Fruit fly (Drosophila melanogaster) whole organism, embryonic: Measurements from ENCODE around the gene anchor.

ENCODE experiments used
- B-H1 ChIP-seq: fragments of 200-800 bp; sonication (Bioruptor generic); IDR thresholded peaks from 3 replicates; pipeline ENCODE4 v1.3.6; 2022; ENCODE audit warnings: missing biosample characterization, missing genetic modification characterization
- B-H2 ChIP-seq: fragments of 200-800 bp; sonication (Bioruptor generic); optimal IDR thresholded peaks from 2 replicates; lab custom pipeline; 2018; ENCODE audit warnings: missing biosample characterization, mild to moderate bottlenecking, missing genetic modification characterization
- CG10462 ChIP-seq: fragments of 200-800 bp; sonication (Bioruptor generic); optimal IDR thresholded peaks from 2 replicates; lab custom pipeline; 2016; ENCODE audit warnings: missing biosample characterization, missing genetic modification characterization
- CG13424 ChIP-seq: fragments of 200-800 bp; sonication (Bioruptor generic); optimal IDR thresholded peaks from 2 replicates; lab custom pipeline; 2019; ENCODE audit warnings: missing biosample characterization, mild to moderate bottlenecking, missing genetic modification characterization, moderate library complexity
- CG14441 ChIP-seq: fragments of 200-800 bp; sonication (Bioruptor generic); IDR thresholded peaks from 2 replicates; pipeline ENCODE4 v1.3.6; 2022; ENCODE audit warnings: missing biosample characterization, missing genetic modification characterization
- CG14667 ChIP-seq: fragments of 200-800 bp; sonication (Bioruptor generic); IDR thresholded peaks from 2 replicates; pipeline ENCODE4 v1.3.6; 2022; ENCODE audit warnings: missing biosample characterization, missing genetic modification characterization
- CG15073 ChIP-seq: fragments of 200-800 bp; sonication (Bioruptor generic); optimal IDR thresholded peaks from 2 replicates; lab custom pipeline; 2016; ENCODE audit warnings: missing biosample characterization, missing genetic modification characterization
- CG1647 ChIP-seq: fragments of 200-800 bp; sonication (Bioruptor generic); optimal IDR thresholded peaks from 3 replicates; lab custom pipeline; 2016; ENCODE audit warnings: missing biosample characterization, missing genetic modification characterization
- CG17186 ChIP-seq: fragments of 200-800 bp; sonication (Bioruptor generic); optimal IDR thresholded peaks from 3 replicates; lab custom pipeline; 2017; ENCODE audit warnings: missing biosample characterization, missing genetic modification reagents, missing genetic modification characterization
- CG17361 ChIP-seq: fragments of 200-800 bp; sonication (Bioruptor generic); IDR thresholded peaks from 3 replicates; pipeline ENCODE4 v1.3.6; 2022; ENCODE audit warnings: missing biosample characterization, missing genetic modification characterization
- CG17912 ChIP-seq: fragments of 200-800 bp; sonication (Bioruptor generic); optimal IDR thresholded peaks from 2 replicates; lab custom pipeline; 2018; ENCODE audit warnings: missing biosample characterization, mild to moderate bottlenecking, missing genetic modification characterization
- CG2875 ChIP-seq: fragments of 200-800 bp; sonication (Bioruptor generic); optimal IDR thresholded peaks from 2 replicates; lab custom pipeline; 2017; ENCODE audit warnings: missing biosample characterization, mild to moderate bottlenecking, missing genetic modification characterization, missing genetic modification reagents
- CG32532 ChIP-seq: fragments of 200-800 bp; sonication (Bioruptor generic); IDR thresholded peaks from 2 replicates; pipeline ENCODE4 v1.3.6; 2022; ENCODE audit warnings: missing biosample characterization, missing genetic modification characterization
- CG32767 ChIP-seq: fragments of 200-800 bp; sonication (Bioruptor generic); IDR thresholded peaks from 2 replicates; pipeline ENCODE4 v1.3.6; 2022; ENCODE audit warnings: missing biosample characterization, missing genetic modification characterization
- CG7963 ChIP-seq: fragments of 200-800 bp; sonication (Bioruptor generic); IDR thresholded peaks from 3 replicates; pipeline ENCODE4 v1.3.6; 2022; ENCODE audit warnings: missing biosample characterization, missing genetic modification characterization; ENCODE audit not compliant: partially characterized antibody
- CG9609 ChIP-seq: fragments of 200-800 bp; sonication (Bioruptor generic); optimal IDR thresholded peaks from 3 replicates; lab custom pipeline; 2016; ENCODE audit warnings: missing biosample characterization, missing genetic modification characterization
- CG9876 ChIP-seq: fragments of 200-800 bp; sonication (Bioruptor generic); optimal IDR thresholded peaks from 2 replicates; lab custom pipeline; 2016; ENCODE audit warnings: missing biosample characterization, missing genetic modification characterization
- CHES-1-like ChIP-seq: fragments of 200-800 bp; sonication (Bioruptor generic); optimal IDR thresholded peaks from 2 replicates; lab custom pipeline; 2016; ENCODE audit warnings: missing biosample characterization, missing genetic modification characterization
- Dip3 ChIP-seq: fragments of 200-800 bp; sonication (Bioruptor generic); optimal IDR thresholded peaks from 3 replicates; lab custom pipeline; 2016; ENCODE audit warnings: missing biosample characterization, missing genetic modification characterization
- Ets65A ChIP-seq: fragments of 200-800 bp; sonication (Bioruptor generic); peaks from one replicate; lab custom pipeline; 2016; ENCODE audit warnings: missing biosample characterization, missing genetic modification characterization
- Hmx ChIP-seq: fragments of 200-800 bp; sonication (Bioruptor generic); optimal IDR thresholded peaks from 2 replicates; lab custom pipeline; 2016; ENCODE audit warnings: missing biosample characterization, missing genetic modification characterization
- Neu2 ChIP-seq: fragments of 200-800 bp; sonication (Bioruptor generic); optimal IDR thresholded peaks from 3 replicates; lab custom pipeline; 2016; ENCODE audit warnings: missing biosample characterization, missing genetic modification characterization, borderline replicate concordance
- Nf-YC ChIP-seq: fragments of 200-800 bp; optimal IDR thresholded peaks from 3 replicates; lab custom pipeline; 2019; ENCODE audit warnings: missing biosample characterization, mild to moderate bottlenecking, missing genetic modification characterization, moderate library complexity
- PHDP ChIP-seq: fragments of 200-800 bp; sonication (Bioruptor generic); optimal IDR thresholded peaks from 3 replicates; lab custom pipeline; 2018; ENCODE audit warnings: missing biosample characterization, mild to moderate bottlenecking, missing genetic modification characterization, moderate library complexity
- Taf1 ChIP-seq: fragments of 200-800 bp; sonication (Bioruptor generic); IDR thresholded peaks from 2 replicates; pipeline ENCODE4 v1.3.6; 2022; ENCODE audit warnings: missing biosample characterization, missing genetic modification characterization
- Xbp1 ChIP-seq: fragments of 200-800 bp; sonication (Bioruptor generic); optimal IDR thresholded peaks from 3 replicates; lab custom pipeline; 2016; ENCODE audit warnings: missing biosample characterization, mild to moderate bottlenecking, missing genetic modification characterization
- ato ChIP-seq: fragments of 200-800 bp; sonication (Bioruptor generic); IDR thresholded peaks from 2 replicates; pipeline ENCODE4 v1.3.6; 2022; ENCODE audit warnings: missing biosample characterization, missing genetic modification characterization; ENCODE audit not compliant: partially characterized antibody
- br ChIP-seq: fragments of >200 bp; optimal IDR thresholded peaks from 2 replicates; lab custom pipeline; 2017
- btn ChIP-seq: fragments of 200-800 bp; sonication (Bioruptor generic); optimal IDR thresholded peaks from 2 replicates; lab custom pipeline; 2016; ENCODE audit warnings: missing biosample characterization, missing genetic modification characterization
- chif ChIP-seq, 2 experiments: fragments of 200-800 bp; sonication (Bioruptor generic); optimal IDR thresholded peaks; 3 replicates each; lab custom pipeline; 2016; ENCODE audit warnings: missing biosample characterization in 2 of 2, missing genetic modification characterization in 2 of 2
- dati ChIP-seq: fragments of 200-800 bp; sonication (Bioruptor generic); IDR thresholded peaks from 2 replicates; pipeline ENCODE4 v1.3.6; 2022; ENCODE audit warnings: missing biosample characterization, missing genetic modification characterization
- exex ChIP-seq: fragments of 200-800 bp; sonication (Bioruptor generic); optimal IDR thresholded peaks from 4 replicates; lab custom pipeline; 2018; ENCODE audit warnings: missing biosample characterization, mild to moderate bottlenecking, missing genetic modification characterization, moderate library complexity
- fd96Cb ChIP-seq: fragments of 200-800 bp; sonication (Bioruptor generic); optimal IDR thresholded peaks from 2 replicates; lab custom pipeline; 2018; ENCODE audit warnings: missing biosample characterization, mild to moderate bottlenecking, missing genetic modification characterization, moderate library complexity
- gro ChIP-seq: fragments of 200-800 bp; sonication (Bioruptor generic); optimal IDR thresholded peaks from 2 replicates; lab custom pipeline; 2016; ENCODE audit warnings: missing biosample characterization, missing genetic modification characterization
- hth ChIP-seq: fragments of >200 bp; optimal IDR thresholded peaks from 2 replicates; lab custom pipeline; 2017; ENCODE audit warnings: inconsistent platforms
- kay ChIP-seq: fragments of 200-800 bp; sonication (Bioruptor generic); optimal IDR thresholded peaks from 2 replicates; lab custom pipeline; 2016; ENCODE audit warnings: missing biosample characterization, missing genetic modification characterization
- lbe ChIP-seq: fragments of 200-800 bp; sonication (Bioruptor generic); optimal IDR thresholded peaks from 2 replicates; lab custom pipeline; 2016; ENCODE audit warnings: missing biosample characterization, mild to moderate bottlenecking, missing genetic modification characterization
- lov ChIP-seq, 2 experiments: fragments of 200-800 bp in 1 of 2; fragments of >200 bp in 1 of 2; sonication (Bioruptor generic) in 1 of 2; IDR thresholded peaks in 1 of 2; optimal IDR thresholded peaks in 1 of 2; 2 replicates in 1 of 2; 3 replicates in 1 of 2; pipeline versions ENCODE4 v1.3.6 to Lab custom; 2017 to 2022; ENCODE audit warnings: missing biosample characterization in 1 of 2, missing genetic modification characterization in 1 of 2
- nerfin-2 ChIP-seq: fragments of 200-800 bp; sonication (Bioruptor generic); IDR thresholded peaks from 2 replicates; pipeline ENCODE4 v1.3.6; 2022; ENCODE audit warnings: missing biosample characterization, missing genetic modification characterization; ENCODE audit not compliant: partially characterized antibody
- p53 ChIP-seq: fragments of 200-800 bp; sonication (Bioruptor generic); optimal IDR thresholded peaks from 2 replicates; lab custom pipeline; 2016; ENCODE audit warnings: missing biosample characterization, missing genetic modification characterization
- pb ChIP-seq: fragments of 200-800 bp; sonication (Bioruptor generic); optimal IDR thresholded peaks from 3 replicates; lab custom pipeline; 2016; ENCODE audit warnings: missing biosample characterization, missing genetic modification characterization
- pfk ChIP-seq: fragments of 200-800 bp; sonication (Bioruptor generic); optimal IDR thresholded peaks from 2 replicates; lab custom pipeline; 2018; ENCODE audit warnings: missing biosample characterization, mild to moderate bottlenecking, missing genetic modification characterization, moderate library complexity
- ranshi ChIP-seq: fragments of 200-800 bp; sonication (Bioruptor generic); IDR thresholded peaks from 2 replicates; pipeline ENCODE4 v1.3.6; 2022; ENCODE audit warnings: missing biosample characterization, missing genetic modification characterization
- rib ChIP-seq: fragments of 200-800 bp; sonication (Bioruptor generic); IDR thresholded peaks from 2 replicates; pipeline ENCODE4 v1.3.6; 2022; ENCODE audit warnings: missing biosample characterization, missing genetic modification characterization
- salm ChIP-seq: fragments of 200-800 bp; sonication (Bioruptor generic); optimal IDR thresholded peaks from 2 replicates; lab custom pipeline; 2018; ENCODE audit warnings: missing biosample characterization, mild to moderate bottlenecking, missing genetic modification characterization
- seq ChIP-seq: fragments of 200-800 bp; sonication (Bioruptor generic); IDR thresholded peaks from 2 replicates; pipeline ENCODE4 v1.3.6; 2022; ENCODE audit warnings: missing biosample characterization, missing genetic modification characterization
- tin ChIP-seq: fragments of 200-800 bp; sonication (Bioruptor generic); optimal IDR thresholded peaks from 3 replicates; lab custom pipeline; 2016; ENCODE audit warnings: missing biosample characterization, missing genetic modification characterization
- usp ChIP-seq: fragments of >200 bp; optimal IDR thresholded peaks from 2 replicates; lab custom pipeline; 2017; ENCODE audit warnings: missing biosample characterization, missing genetic modification characterization
- wor ChIP-seq: fragments of 200-800 bp; sonication (Bioruptor generic); IDR thresholded peaks from 2 replicates; pipeline ENCODE4 v1.3.6; 2022; ENCODE audit warnings: missing biosample characterization, missing genetic modification characterization
- zen ChIP-seq: fragments of 200-800 bp; sonication (Bioruptor generic); optimal IDR thresholded peaks from 3 replicates; lab custom pipeline; 2018; ENCODE audit warnings: missing biosample characterization, mild to moderate bottlenecking, missing genetic modification characterization, moderate library complexity

anchor gene

dm6 chr3L:17658423-17659267, 37.0 kb downstream of the anchor start (continued):
- peak; percentile 95 for TF ChIP-seq rib (GFP tag; lab: Robert Waterston, UW)
- peak; percentile 99 for TF ChIP-seq Ets65A (GFP tag; lab: Kevin White, UChicago)
- peak; percentile 79 for TF ChIP-seq tin
- TF ChIP-seq chif (GFP tag; optimal IDR thresholded peaks at IDR 0.05; lab: Kevin White, UChicago) = peak; percentile 85 to 88
- peak; percentile 45 for TF ChIP-seq Nf-YC (tag; lab: Kevin White, UChicago)
- TF ChIP-seq dati (GFP tag; lab: Robert Waterston, UW) = peak; percentile 76
- peak; percentile 74 for TF ChIP-seq wor (GFP tag; lab: Robert Waterston, UW)
- peak; percentile 92 for TF ChIP-seq ranshi (GFP tag; lab: Robert Waterston, UW)
- peak; percentile 86 for TF ChIP-seq exex (tag; lab: Kevin White, UChicago)
- no peak for TF ChIP-seq lov (optimal IDR thresholded peaks at IDR 0.05; lab: Kevin White, UChicago)
- peak; percentile 87 for TF ChIP-seq lov (GFP tag; IDR thresholded peaks at IDR 0.05; lab: Robert Waterston, UW)
- TF ChIP-seq Neu2 = peak; percentile 39
- TF ChIP-seq PHDP (tag; lab: Kevin White, UChicago) = peak; percentile 89
- TF ChIP-seq CG15073 (GFP tag; lab: Kevin White, UChicago) = no peak
- TF ChIP-seq usp (GFP tag; lab: Kevin White, UChicago) = no peak
- TF ChIP-seq CG1647 = peak; percentile 80
- peak; percentile 72 for TF ChIP-seq CG17361 (GFP tag; lab: Robert Waterston, UW)
- no peak for TF ChIP-seq hth
- TF ChIP-seq CG32767 (GFP tag; lab: Robert Waterston, UW) = peak; percentile 72
- TF ChIP-seq CHES-1-like (GFP tag; lab: Kevin White, UChicago) = peak; percentile 93
- peak; percentile 69 for TF ChIP-seq CG13424 (tag; lab: Kevin White, UChicago)
- peak; percentile 64 for TF ChIP-seq Hmx
- peak; percentile 91 for TF ChIP-seq CG14667 (GFP tag; lab: Robert Waterston, UW)
- TF ChIP-seq CG9876 (GFP tag; lab: Kevin White, UChicago) = peak; percentile 90
- peak; percentile 83 for TF ChIP-seq CG2875 (GFP tag; lab: Kevin White, UChicago)
- peak; percentile 48 for TF ChIP-seq CG17186 (GFP tag; lab: Kevin White, UChicago)
- peak; percentile 72 for TF ChIP-seq btn (GFP tag; lab: Kevin White, UChicago)
- TF ChIP-seq Taf1 (GFP tag; lab: Robert Waterston, UW) = peak; percentile 95
- TF ChIP-seq kay (GFP tag; lab: Kevin White, UChicago) = peak; percentile 85
- peak; percentile 28 for TF ChIP-seq lbe
- TF ChIP-seq br (lab: Kevin White, UChicago) = no peak
- TF ChIP-seq pb = peak; percentile 84
- TF ChIP-seq CG32532 (GFP tag; lab: Robert Waterston, UW) = peak; percentile 97
- peak; percentile 81 for TF ChIP-seq fd96Cb (tag; lab: Kevin White, UChicago)
- TF ChIP-seq Xbp1 = peak; percentile 86
- TF ChIP-seq pfk = no peak
- no peak for TF ChIP-seq CG7963 (GFP tag; lab: Robert Waterston, UW)
- TF ChIP-seq ato (GFP tag; lab: Robert Waterston, UW) = no peak
- TF ChIP-seq zen = peak; percentile 69
- TF ChIP-seq B-H2 (GFP tag; lab: Kevin White, UChicago) = peak; percentile 63
- TF ChIP-seq CG10462 (GFP tag; lab: Kevin White, UChicago) = peak; percentile 68
- no peak for TF ChIP-seq nerfin-2 (GFP tag; lab: Robert Waterston, UW)
- TF ChIP-seq gro (GFP tag; lab: Kevin White, UChicago) = peak; percentile 96
- peak; percentile 95 for TF ChIP-seq Dip3
- TF ChIP-seq seq (GFP tag; lab: Robert Waterston, UW) = peak; percentile 89
- peak; percentile 87 for TF ChIP-seq B-H1 (GFP tag; lab: Robert Waterston, UW)
- peak; percentile 76 for TF ChIP-seq salm (tag; lab: Kevin White, UChicago)
- peak; percentile 91 for TF ChIP-seq CG9609 (GFP tag; lab: Kevin White, UChicago)
- TF ChIP-seq CG17912 = peak; percentile 15
- TF ChIP-seq CG14441 (GFP tag; lab: Robert Waterston, UW) = peak; percentile 93
- TF ChIP-seq p53 (GFP tag; lab: Kevin White, UChicago) = peak; percentile 70
